Worm (Caenorhabditis elegans): ENCODE results near the gene mbk-2.

ce11 chrIV:13013231-13013630, 4.3 kb downstream of the mbk-2 start:
- no peak for TF ChIP-seq nhr-12 (tag; optimal IDR thresholded peaks at IDR 0.05)
- no peak for TF ChIP-seq lin-13 (tag; optimal IDR thresholded peaks at IDR 0.05)
- no peak for TF ChIP-seq mep-1 (tag; optimal IDR thresholded peaks at IDR 0.05)
- no peak for TF ChIP-seq snpc-4 (tag; optimal IDR thresholded peaks at IDR 0.05)
- no peak for TF ChIP-seq cnd-1 (tag; optimal IDR thresholded peaks at IDR 0.05)
- TF ChIP-seq blmp-1 (tag; optimal IDR thresholded peaks at IDR 0.05) = peak; percentile 77
- no peak for TF ChIP-seq unc-120 (tag; optimal IDR thresholded peaks at IDR 0.05; ENCODE audit: poor library complexity, severe bottlenecking)
